Worm (Caenorhabditis elegans) whole organism, L4/young adult: Measurements from ENCODE around the gene fipr-16.

Source experiments
- W03F9.2 ChIP-seq: fragments of 150-350 bp; optimal IDR thresholded peaks from 2 replicates; lab custom pipeline; 2014; ENCODE audit warnings: missing biosample characterization, missing genetic modification characterization
- him-1 ChIP-seq: sonication (generic microtip); optimal IDR thresholded peaks from 2 replicates; lab custom pipeline; 2016; ENCODE audit warnings: missing genotype, missing genetic modification reagents, missing genetic modification characterization, missing compliant biosample characterization

ce11 chrIII:8614490-8614889 lies 23.7 kb upstream of the fipr-16 start, which contains the start of gene rha-2:
- TF ChIP-seq W03F9.2 (tag; lab: Kevin White, UChicago) (no peak), him-1 (tag; lab: Kevin White, UChicago) (no peak)
